Worm (Caenorhabditis elegans) whole organism, young adult: ENCODE measurements around the gene ZK666.15.

Experiments
- B0035.1 ChIP-seq: sonication (generic microtip); optimal IDR thresholded peaks from 2 replicates; lab custom pipeline; 2016; ENCODE audit warnings: missing genetic modification characterization, mild to moderate bottlenecking, missing compliant biosample characterization, missing genotype, missing genetic modification reagents
- C06A6.2 ChIP-seq: fragments of 200-800 bp; sonication (Bioruptor generic); conservative IDR thresholded peaks from 2 replicates; pipeline ENCODE4 v1.3.6; 2022; ENCODE audit warnings: missing genetic modification characterization, missing compliant biosample characterization
- F10E7.11 ChIP-seq: sonication (generic microtip); optimal IDR thresholded peaks from 2 replicates; lab custom pipeline; 2017; ENCODE audit warnings: mild to moderate bottlenecking, missing genetic modification characterization, moderate library complexity, missing compliant biosample characterization
- F23B12.7 ChIP-seq: sonication (generic microtip); optimal IDR thresholded peaks from 2 replicates; lab custom pipeline; 2017; ENCODE audit warnings: missing genetic modification characterization, mild to moderate bottlenecking, missing compliant biosample characterization, antibody characterized with exemption, moderate library complexity; ENCODE audit not compliant: insufficient read depth
- F33H1.4 ChIP-seq: fragments of 200-800 bp; sonication (Bioruptor generic); IDR thresholded peaks from 2 replicates; pipeline ENCODE4 v1.3.6; 2022; ENCODE audit warnings: missing genetic modification reagents, missing genetic modification characterization, missing compliant biosample characterization
- F39B2.1 ChIP-seq: fragments of 200-800 bp; sonication (Bioruptor generic); IDR thresholded peaks from 2 replicates; pipeline ENCODE4 v1.3.6; 2022; ENCODE audit warnings: missing genetic modification reagents, missing genetic modification characterization, missing compliant biosample characterization
- F49E8.2 ChIP-seq: sonication (generic microtip); optimal IDR thresholded peaks from 3 replicates; lab custom pipeline; 2017; ENCODE audit warnings: missing genetic modification characterization, mild to moderate bottlenecking, missing compliant biosample characterization, antibody characterized with exemption, moderate library complexity; ENCODE audit not compliant: insufficient read depth
- F57A8.1 ChIP-seq: fragments of 200-800 bp; sonication (Bioruptor generic); optimal IDR thresholded peaks from 2 replicates; lab custom pipeline; 2018; ENCODE audit warnings: mild to moderate bottlenecking, missing genetic modification characterization, moderate library complexity, missing compliant biosample characterization
- F57C9.4 ChIP-seq: sonication (generic microtip); optimal IDR thresholded peaks from 2 replicates; lab custom pipeline; 2017; ENCODE audit warnings: mild to moderate bottlenecking, missing genetic modification characterization, missing compliant biosample characterization
- Y56A3A.18 ChIP-seq: fragments of 200-800 bp; sonication (Bioruptor generic); IDR thresholded peaks from 2 replicates; pipeline ENCODE4 v1.3.6; 2022; ENCODE audit warnings: missing genetic modification reagents, missing genetic modification characterization, missing compliant biosample characterization
- akir-1 ChIP-seq: fragments of 200-800 bp; sonication (Bioruptor generic); optimal IDR thresholded peaks from 2 replicates; lab custom pipeline; 2018; ENCODE audit warnings: mild to moderate bottlenecking, missing genetic modification characterization, moderate library complexity, missing compliant biosample characterization
- ama-1 ChIP-seq, 3 experiments: fragments of 150-350 bp in 1 of 3; sonication (generic microtip) in 2 of 3; optimal IDR thresholded peaks; 2 replicates each; lab custom pipeline; 2014 to 2018; ENCODE audit warnings: missing biosample characterization in 2 of 3, missing genetic modification characterization in 2 of 3, missing genetic modification reagents in 2 of 3
- aptf-3 ChIP-seq: fragments of 200-800 bp; sonication (Bioruptor generic); IDR thresholded peaks from 2 replicates; pipeline ENCODE4 v1.3.6; 2022; ENCODE audit warnings: missing genetic modification characterization, missing compliant biosample characterization
- atf-7 ChIP-seq: sonication (generic microtip); optimal IDR thresholded peaks from 2 replicates; lab custom pipeline; 2017; ENCODE audit warnings: mild to moderate bottlenecking, missing genetic modification characterization, missing compliant biosample characterization
- attf-6 ChIP-seq: fragments of 200-800 bp; sonication (Bioruptor generic); IDR thresholded peaks from 2 replicates; pipeline ENCODE4 v1.3.6; 2022; ENCODE audit warnings: missing genetic modification reagents, missing genetic modification characterization, missing compliant biosample characterization
- bed-2 ChIP-seq: fragments of 200-800 bp; sonication (Bioruptor generic); IDR thresholded peaks from 2 replicates; pipeline ENCODE4 v1.3.6; 2022; ENCODE audit warnings: missing genetic modification reagents, missing genetic modification characterization, missing compliant biosample characterization
- ccch-3 ChIP-seq: fragments of 200-800 bp; sonication (Bioruptor generic); optimal IDR thresholded peaks from 2 replicates; lab custom pipeline; 2018; ENCODE audit warnings: mild to moderate bottlenecking, missing genetic modification characterization, missing compliant biosample characterization
- cebp-1 ChIP-seq, 2 experiments: fragments of 200-800 bp in 1 of 2; sonication (Bioruptor generic) in 1 of 2; sonication (generic microtip) in 1 of 2; IDR thresholded peaks in 1 of 2; optimal IDR thresholded peaks in 1 of 2; 2 replicates each; pipeline versions ENCODE4 v1.3.6 to Lab custom; 2017 to 2022; ENCODE audit warnings: missing compliant biosample characterization in 2 of 2, missing genetic modification characterization in 2 of 2, mild to moderate bottlenecking in 1 of 2, missing genetic modification reagents in 1 of 2, moderate library complexity in 1 of 2
- ceh-58 ChIP-seq: fragments of 200-800 bp; sonication (Bioruptor generic); IDR thresholded peaks from 2 replicates; pipeline ENCODE4 v1.3.6; 2022; ENCODE audit warnings: missing genetic modification characterization, missing compliant biosample characterization
- ceh-91 ChIP-seq: fragments of 200-800 bp; sonication (Bioruptor generic); IDR thresholded peaks from 2 replicates; pipeline ENCODE4 v1.3.6; 2022; ENCODE audit warnings: missing genetic modification reagents, missing genetic modification characterization, missing compliant biosample characterization
- dpff-1 ChIP-seq: sonication (generic microtip); optimal IDR thresholded peaks from 2 replicates; lab custom pipeline; 2017; ENCODE audit warnings: mild to moderate bottlenecking, missing genetic modification characterization, missing compliant biosample characterization
- egl-44 ChIP-seq: fragments of 200-800 bp; sonication (Bioruptor generic); IDR thresholded peaks from 2 replicates; pipeline ENCODE4 v1.3.6; 2022; ENCODE audit warnings: missing genetic modification reagents, missing genetic modification characterization, missing compliant biosample characterization
- ets-4 ChIP-seq: fragments of 200-800 bp; sonication (Bioruptor generic); optimal IDR thresholded peaks from 2 replicates; lab custom pipeline; 2018; ENCODE audit warnings: mild to moderate bottlenecking, missing genetic modification characterization, missing compliant biosample characterization
- let-526 ChIP-seq: fragments of 200-800 bp; sonication (Bioruptor generic); IDR thresholded peaks from 2 replicates; pipeline ENCODE4 v1.3.6; 2022; ENCODE audit warnings: missing genetic modification reagents, missing genetic modification characterization, missing compliant biosample characterization
- lin-40 ChIP-seq: sonication (generic microtip); optimal IDR thresholded peaks from 2 replicates; lab custom pipeline; 2016; ENCODE audit warnings: missing genetic modification characterization, mild to moderate bottlenecking, missing compliant biosample characterization, missing genotype, missing genetic modification reagents
- madf-10 ChIP-seq: sonication (generic microtip); optimal IDR thresholded peaks from 2 replicates; lab custom pipeline; 2016; ENCODE audit warnings: mild to moderate bottlenecking, missing genetic modification characterization, missing compliant biosample characterization
- madf-3 ChIP-seq: fragments of 200-800 bp; sonication (Bioruptor generic); IDR thresholded peaks from 2 replicates; pipeline ENCODE4 v1.3.6; 2022; ENCODE audit warnings: missing genetic modification reagents, missing genetic modification characterization, missing compliant biosample characterization
- madf-6 ChIP-seq: fragments of 200-800 bp; sonication (Bioruptor generic); IDR thresholded peaks from 2 replicates; pipeline ENCODE4 v1.3.6; 2022; ENCODE audit warnings: missing genetic modification reagents, missing genetic modification characterization, missing compliant biosample characterization
- mcd-1 ChIP-seq: fragments of 200-800 bp; sonication (Bioruptor generic); IDR thresholded peaks from 2 replicates; pipeline ENCODE4 v1.3.6; 2022; ENCODE audit warnings: missing genetic modification reagents, missing genetic modification characterization, missing compliant biosample characterization
- nfya-1 ChIP-seq: sonication (generic microtip); optimal IDR thresholded peaks from 2 replicates; lab custom pipeline; 2017; ENCODE audit warnings: antibody characterized with exemption, missing compliant biosample characterization, missing genetic modification characterization, borderline replicate concordance; ENCODE audit not compliant: insufficient read depth
- nfya-2 ChIP-seq: fragments of 200-800 bp; sonication (Bioruptor generic); IDR thresholded peaks from 2 replicates; pipeline ENCODE4 v1.3.6; 2022; ENCODE audit warnings: missing genetic modification reagents, missing genetic modification characterization, missing compliant biosample characterization
- nfyb-1 ChIP-seq: fragments of 200-800 bp; sonication (Bioruptor generic); IDR thresholded peaks from 2 replicates; pipeline ENCODE4 v1.3.6; 2022; ENCODE audit warnings: missing genetic modification reagents, missing genetic modification characterization, missing compliant biosample characterization
- nhr-179 ChIP-seq: sonication (generic microtip); optimal IDR thresholded peaks from 2 replicates; lab custom pipeline; 2016; ENCODE audit warnings: mild to moderate bottlenecking, missing genetic modification characterization, missing compliant biosample characterization
- nhr-80 ChIP-seq: sonication (generic microtip); optimal IDR thresholded peaks from 2 replicates; lab custom pipeline; 2016; ENCODE audit warnings: missing genetic modification characterization, missing compliant biosample characterization
- sdz-38 ChIP-seq: sonication (generic microtip); optimal IDR thresholded peaks from 2 replicates; lab custom pipeline; 2016; ENCODE audit warnings: missing genotype, missing genetic modification characterization, missing compliant biosample characterization
- snpc-1.1 ChIP-seq: sonication (generic microtip); optimal IDR thresholded peaks from 2 replicates; lab custom pipeline; 2017; ENCODE audit warnings: missing genetic modification characterization, mild to moderate bottlenecking, missing compliant biosample characterization, antibody characterized with exemption, moderate library complexity, missing genotype, missing genetic modification reagents; ENCODE audit not compliant: insufficient read depth
- tbp1 ChIP-seq: fragments of 200-800 bp; sonication (Bioruptor generic); optimal IDR thresholded peaks from 2 replicates; lab custom pipeline; 2018; ENCODE audit warnings: mild to moderate bottlenecking, missing genetic modification characterization, missing compliant biosample characterization
- unc-130 ChIP-seq: sonication (generic microtip); optimal IDR thresholded peaks from 2 replicates; lab custom pipeline; 2016; ENCODE audit warnings: missing genetic modification reagents, missing genetic modification characterization, missing compliant biosample characterization
- zfh-2 ChIP-seq: fragments of 200-800 bp; sonication (Bioruptor generic); conservative IDR thresholded peaks from 2 replicates; pipeline ENCODE4 v1.3.6; 2022; ENCODE audit warnings: missing genetic modification reagents, missing genetic modification characterization, missing compliant biosample characterization
- ztf-22 ChIP-seq: fragments of 200-800 bp; sonication (Bioruptor generic); optimal IDR thresholded peaks from 2 replicates; lab custom pipeline; 2018; ENCODE audit warnings: mild to moderate bottlenecking, missing genetic modification characterization, moderate library complexity, missing compliant biosample characterization
- ztf-25 ChIP-seq: fragments of 200-800 bp; sonication (Bioruptor generic); IDR thresholded peaks from 2 replicates; pipeline ENCODE4 v1.3.6; 2022; ENCODE audit warnings: missing genetic modification reagents, missing genetic modification characterization, missing compliant biosample characterization

The ZK666.15 gene

ce11 chrII:10447348-10448316 lies 39.2 kb upstream of the ZK666.15 start, which contains the start of gene ZK673.2 (continued):
- peak; percentile 13 for TF ChIP-seq F49E8.2 (tag; lab: Kevin White, UChicago)
- TF ChIP-seq madf-6 (GFP tag; lab: Robert Waterston, UW): peak; percentile 9; the same call in 1 of the 2 replicates
- TF ChIP-seq cebp-1 (GFP tag; IDR thresholded peaks at IDR 0.05; lab: Robert Waterston, UW): peak; percentile 24; the same call in 1 of the 2 replicates
- peak; percentile 75 for TF ChIP-seq cebp-1 (tag; optimal IDR thresholded peaks at IDR 0.05; lab: Kevin White, UChicago)
- peak; percentile 90 for TF ChIP-seq nhr-80 (tag; lab: Kevin White, UChicago)
- TF ChIP-seq egl-44: no peak
- TF ChIP-seq mcd-1: peak; percentile 15; the same call in 1 of the 2 replicates
- TF ChIP-seq atf-7 (tag; lab: Kevin White, UChicago): peak; percentile 78
- TF ChIP-seq lin-40: peak; percentile 50

ce11 chrII:10449707-10450106 lies 37.1 kb upstream of the ZK666.15 start, which contains the start of gene lin-56:
lin-56 (plus strand) TSS chrII:10450007.
- TF ChIP-seq nfyb-1 (GFP tag; lab: Robert Waterston, UW): 0 out of 2 replicates have a peak, but pooled peaks have one; percentile 16
- TF ChIP-seq let-526 (GFP tag; lab: Robert Waterston, UW): peak; percentile 63; the same call in 1 of the 2 replicates
- no peak for TF ChIP-seq F10E7.11 (tag; lab: Kevin White, UChicago)

ce11 chrII:10450335-10450734 lies 36.5 kb upstream of the ZK666.15 start:
- no peak for TF ChIP-seq bed-2 (GFP tag; lab: Robert Waterston, UW)
- no peak for TF ChIP-seq ceh-58 (GFP tag; lab: Robert Waterston, UW)
- no peak for TF ChIP-seq ztf-22 (GFP tag; lab: Kevin White, UChicago)
- TF ChIP-seq F39B2.1 (GFP tag; lab: Robert Waterston, UW): no peak
- TF ChIP-seq B0035.1 (tag; lab: Kevin White, UChicago): no peak
- TF ChIP-seq attf-6 (GFP tag; lab: Robert Waterston, UW): no peak
- TF ChIP-seq nhr-179 (tag; lab: Kevin White, UChicago): no peak
- TF ChIP-seq madf-10: peak; percentile 1
- TF ChIP-seq F57A8.1 (GFP tag; lab: Kevin White, UChicago): no peak
- no peak for TF ChIP-seq ztf-25 (GFP tag; lab: Robert Waterston, UW)
- no peak for TF ChIP-seq nfya-1 (tag; lab: Kevin White, UChicago)
- no peak for TF ChIP-seq ccch-3
- TF ChIP-seq dpff-1 (tag; lab: Kevin White, UChicago): no peak
- no peak for TF ChIP-seq snpc-1.1
- no peak for TF ChIP-seq nfya-2 (GFP tag; lab: Robert Waterston, UW)
- no peak for TF ChIP-seq akir-1 (GFP tag; lab: Kevin White, UChicago)
- 0 out of 2 replicates have a peak, but pooled peaks have one; percentile 22 for TF ChIP-seq C06A6.2 (GFP tag; lab: Robert Waterston, UW)
- no peak for TF ChIP-seq unc-130 (GFP tag; lab: Kevin White, UChicago)
- TF ChIP-seq ceh-91 (GFP tag; lab: Robert Waterston, UW): no peak
- no peak for TF ChIP-seq sdz-38
- TF ChIP-seq aptf-3 (GFP tag; lab: Robert Waterston, UW): no peak
- TF ChIP-seq ama-1 (optimal IDR thresholded peaks at IDR 0.05; lab: Kevin White, UChicago): peak; percentile 57
- TF ChIP-seq ama-1 (GFP tag; optimal IDR thresholded peaks at IDR 0.05; lab: Kevin White, UChicago): no peak
- no peak for TF ChIP-seq ets-4
- TF ChIP-seq Y56A3A.18 (GFP tag; lab: Robert Waterston, UW): peak; percentile 5; the same call in 1 of the 2 replicates
- TF ChIP-seq F23B12.7 (tag; lab: Kevin White, UChicago): no peak
- no peak for TF ChIP-seq tbp1 (GFP tag; lab: Kevin White, UChicago)
- no peak for TF ChIP-seq madf-3 (GFP tag; lab: Robert Waterston, UW)
- no peak for TF ChIP-seq atf-7 (tag; lab: Kevin White, UChicago)
- no peak for TF ChIP-seq zfh-2 (GFP tag; lab: Robert Waterston, UW)
- no peak for TF ChIP-seq egl-44
- no peak for TF ChIP-seq F33H1.4 (GFP tag; lab: Robert Waterston, UW)
- TF ChIP-seq F57C9.4 (tag; lab: Kevin White, UChicago): no peak
